Worm (Caenorhabditis elegans): ENCODE data around the gene F25G6.1.

DNA sequence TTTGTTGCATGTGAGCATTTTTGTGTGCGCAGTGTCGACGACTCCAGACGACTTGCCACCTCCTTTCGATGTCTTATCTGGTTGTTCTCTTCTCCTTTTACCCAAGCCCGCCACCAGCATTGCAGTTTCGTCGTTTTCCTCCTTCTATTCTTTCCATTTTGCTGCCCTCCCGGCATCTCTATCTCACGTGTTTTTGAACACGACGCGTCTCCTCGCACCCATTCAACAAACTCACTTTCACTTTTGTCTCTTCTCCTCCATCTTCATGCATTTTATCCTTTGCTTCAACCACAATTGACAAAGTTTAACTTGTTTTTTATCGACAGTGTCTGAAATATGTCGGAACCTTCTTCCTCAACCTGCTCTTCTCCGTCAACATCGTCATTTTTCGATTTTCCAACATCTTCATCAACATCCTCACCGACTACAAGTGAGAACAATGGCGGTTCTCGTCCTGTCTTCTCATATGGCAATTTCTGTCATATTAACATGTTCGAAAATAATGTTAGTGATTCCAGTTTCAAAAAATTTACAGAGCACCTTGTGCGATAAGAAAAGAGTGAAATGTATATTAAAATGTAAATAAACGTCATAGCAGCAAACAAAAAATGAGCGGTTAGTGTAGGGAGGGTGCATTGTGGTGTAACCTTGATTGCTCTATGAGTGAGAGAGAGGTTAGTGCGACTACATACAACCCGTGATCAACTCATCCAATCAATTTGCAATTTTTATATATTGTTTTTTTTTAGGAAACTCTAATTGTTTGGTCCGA is 36.0 kb downstream of the F25G6.1 start, which contains the start of gene fip-4:
- TF ChIP-seq lin-15B (tag; optimal IDR thresholded peaks at IDR 0.05): no peak
- TF ChIP-seq nhr-10 (tag; optimal IDR thresholded peaks at IDR 0.05): no peak
- no peak for TF ChIP-seq R02D3.7 (tag; optimal IDR thresholded peaks at IDR 0.05)
- no peak for TF ChIP-seq pha-4 (GFP tag; IDR thresholded peaks at IDR 0.05)
- TF ChIP-seq pha-4 (tag; optimal IDR thresholded peaks at IDR 0.05): peak; percentile 92
- no peak for TF ChIP-seq snpc-4 (tag; optimal IDR thresholded peaks at IDR 0.05)
- no peak for TF ChIP-seq lin-29 (GFP tag; IDR thresholded peaks at IDR 0.05)
- TF ChIP-seq nhr-237 (tag; optimal IDR thresholded peaks at IDR 0.05): no peak
- no peak for TF ChIP-seq daf-16 (GFP tag; optimal IDR thresholded peaks at IDR 0.05)
- TF ChIP-seq daf-16 (tag; optimal IDR thresholded peaks at IDR 0.05): peak; percentile 78
- TF ChIP-seq F49E8.2 (tag; optimal IDR thresholded peaks at IDR 0.05; ENCODE audit: borderline replicate concordance): no peak
- TF ChIP-seq lsy-2 (tag; optimal IDR thresholded peaks at IDR 0.05): no peak
